Fruit fly (Drosophila melanogaster) S2 (cell line): Measurements from ENCODE around the gene Plzf.

ENCODE experiments used
- CG8478 ChIP-seq: fragments of >200 bp; optimal IDR thresholded peaks from 2 replicates; lab custom pipeline; 2018
- CTCF ChIP-seq, 2 experiments: fragments of >200 bp; optimal IDR thresholded peaks; 2 replicates each; lab custom pipeline; 2018

DNA sequence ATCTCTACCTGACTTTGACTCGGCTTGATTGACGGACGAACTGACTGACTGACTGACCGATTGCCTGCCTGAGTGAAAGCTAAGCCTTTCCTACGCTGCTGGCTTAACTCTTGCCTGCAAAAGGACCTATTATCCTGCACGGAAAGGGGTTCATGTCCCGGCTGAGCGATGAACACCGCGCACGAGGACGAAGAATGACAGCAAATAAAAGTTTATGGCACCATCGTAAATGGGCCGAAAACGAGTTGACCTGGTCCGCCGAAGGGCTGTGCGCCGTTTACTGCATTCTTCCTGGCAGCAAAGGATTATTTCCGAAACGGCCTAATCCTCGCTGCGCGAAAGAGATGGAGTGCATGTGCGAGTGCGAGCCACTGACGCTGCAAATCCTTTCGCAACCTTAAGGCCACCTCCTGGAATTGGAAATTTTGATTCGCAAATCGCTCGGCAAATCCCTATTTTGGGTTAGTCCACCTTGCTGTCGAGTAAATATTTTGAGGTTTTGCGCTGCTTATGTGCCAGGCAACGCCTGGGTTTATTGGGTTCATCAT lies 32.5 kb upstream of the Plzf start:
- TF ChIP-seq CTCF (optimal IDR thresholded peaks at IDR 0.05; lab: Kevin White, UChicago) (no peak), CG8478 (lab: Kevin White, UChicago) (no peak)
